Worm (Caenorhabditis elegans) whole organism, midembryonic: Measurements from ENCODE around the gene srw-39.

ENCODE experiments used
- T22C8.4 ChIP-seq: fragments of 200-800 bp; sonication (Bioruptor generic); IDR thresholded peaks from 2 replicates; pipeline ENCODE4 v1.3.6; 2022; ENCODE audit warnings: missing genetic modification characterization, missing compliant biosample characterization
- cog-1 ChIP-seq: sonication (generic microtip); optimal IDR thresholded peaks from 2 replicates; lab custom pipeline; 2016; ENCODE audit warnings: missing genetic modification characterization, missing compliant biosample characterization
- flt-1 ChIP-seq: fragments of 200-800 bp; sonication (Bioruptor generic); IDR thresholded peaks from 2 replicates; pipeline ENCODE4 v1.3.6; 2022; ENCODE audit warnings: missing genetic modification characterization, missing compliant biosample characterization
- klf-2 ChIP-seq: fragments of 200-800 bp; sonication (Bioruptor generic); conservative IDR thresholded peaks from 2 replicates; pipeline ENCODE4 v1.3.6; 2022; ENCODE audit warnings: missing genetic modification reagents, missing genetic modification characterization, missing compliant biosample characterization
- med-1 ChIP-seq: sonication (generic microtip); optimal IDR thresholded peaks from 2 replicates; lab custom pipeline; 2017; ENCODE audit warnings: missing genetic modification characterization, mild to moderate bottlenecking, missing compliant biosample characterization, antibody characterized with exemption, missing genetic modification reagents; ENCODE audit not compliant: insufficient read depth
- ref-1 ChIP-seq: fragments of 200-800 bp; sonication (Bioruptor generic); conservative IDR thresholded peaks from 2 replicates; pipeline ENCODE4 v1.3.6; 2022; ENCODE audit warnings: missing genetic modification reagents, missing genetic modification characterization, missing compliant biosample characterization
- tab-1 ChIP-seq: fragments of 200-800 bp; sonication (Bioruptor generic); IDR thresholded peaks from 2 replicates; pipeline ENCODE4 v1.3.6; 2022; ENCODE audit warnings: missing genetic modification characterization, missing compliant biosample characterization
- ztf-23 ChIP-seq: fragments of 200-800 bp; sonication (Bioruptor generic); IDR thresholded peaks from 2 replicates; pipeline ENCODE4 v1.3.6; 2022; ENCODE audit warnings: missing genetic modification reagents, missing genetic modification characterization, missing compliant biosample characterization
- ztf-29 ChIP-seq: fragments of 200-800 bp; sonication (Bioruptor generic); IDR thresholded peaks from 2 replicates; pipeline ENCODE4 v1.3.6; 2022; ENCODE audit warnings: missing genetic modification reagents, missing genetic modification characterization, missing compliant biosample characterization

srw-39 gene

DNA sequence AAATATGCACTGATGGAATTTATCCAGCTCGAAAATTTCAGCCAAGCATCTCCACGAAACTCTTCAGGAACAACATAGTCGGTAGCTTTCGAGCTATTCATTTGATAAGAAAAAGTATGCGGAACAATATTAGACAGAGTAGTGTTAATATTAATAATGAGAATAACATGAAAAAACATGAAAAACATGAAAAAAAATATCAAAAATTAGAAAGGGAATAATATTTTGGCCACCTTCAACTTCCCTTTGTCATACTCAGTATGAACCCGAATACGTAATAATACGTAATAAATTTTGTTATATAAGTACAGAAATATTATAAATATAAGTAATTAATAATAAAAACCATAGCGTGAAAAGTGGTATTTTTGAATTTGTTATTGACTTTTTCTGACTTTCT, at the start of gene srw-39:
Gene srw-39 (minus strand): TSS at position 101 of the 400 bp plus-strand sequence.
- TF ChIP-seq ref-1 (GFP tag; lab: Robert Waterston, UW) (no peak), cog-1 (no peak), med-1 (GFP tag; lab: Kevin White, UChicago) (no peak), tab-1 (GFP tag; lab: Robert Waterston, UW) (no peak), ztf-23 (GFP tag; lab: Robert Waterston, UW) (no peak), T22C8.4 (GFP tag; lab: Robert Waterston, UW) (no peak), ztf-29 (GFP tag; lab: Robert Waterston, UW) (no peak), flt-1 (GFP tag; lab: Robert Waterston, UW) (no peak), klf-2 (GFP tag; lab: Robert Waterston, UW) (no peak)

DNA sequence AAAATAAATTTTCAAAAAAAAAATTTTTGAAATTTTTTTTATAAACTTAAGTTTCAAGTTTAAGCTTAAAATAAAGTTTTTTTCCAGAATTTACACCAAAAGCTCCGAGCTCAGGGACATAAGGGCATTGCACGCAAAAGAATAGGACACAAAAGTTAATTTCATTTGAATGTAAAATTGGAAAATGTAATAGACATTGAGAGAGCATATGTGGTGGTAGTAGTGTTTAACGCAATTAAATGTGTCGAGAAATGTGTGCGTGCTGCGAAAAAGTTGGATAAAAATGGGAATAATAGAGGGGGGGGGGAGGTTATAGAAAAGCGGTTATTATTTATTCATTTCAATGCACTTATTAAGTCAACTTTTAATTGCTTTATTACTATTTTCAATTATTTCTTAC, 48.8 kb upstream of the srw-39 start:
- TF ChIP-seq cog-1: no peak
- TF ChIP-seq T22C8.4 (GFP tag; lab: Robert Waterston, UW): no peak
- TF ChIP-seq ref-1 (GFP tag; lab: Robert Waterston, UW): no peak
- TF ChIP-seq med-1 (GFP tag; lab: Kevin White, UChicago): no peak
- TF ChIP-seq ztf-23 (GFP tag; lab: Robert Waterston, UW): no peak
- TF ChIP-seq klf-2 (GFP tag; lab: Robert Waterston, UW): no peak
- no peak for TF ChIP-seq tab-1 (GFP tag; lab: Robert Waterston, UW)
- no peak for TF ChIP-seq flt-1 (GFP tag; lab: Robert Waterston, UW)
- TF ChIP-seq ztf-29 (GFP tag; lab: Robert Waterston, UW): no peak

DNA sequence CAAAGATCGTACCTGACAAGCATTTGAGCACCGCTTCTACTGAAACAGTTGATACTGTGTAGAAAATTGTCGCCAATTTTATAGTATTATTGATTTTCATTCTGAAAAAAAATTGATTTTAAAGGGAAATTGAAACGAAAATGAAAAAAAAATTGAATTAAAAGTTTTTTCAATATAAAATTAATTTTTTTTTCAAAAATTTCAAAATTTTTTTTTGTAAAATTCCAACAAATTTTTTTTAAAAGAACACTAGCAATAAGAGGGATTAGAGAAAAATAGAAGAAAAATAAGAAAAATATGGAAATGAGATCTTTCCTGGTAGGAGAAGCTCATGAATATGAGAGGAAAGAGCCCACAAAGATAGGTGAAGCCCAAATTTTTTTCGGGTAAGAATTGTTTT, 43.4 kb upstream of the srw-39 start, which contains the start of gene Y113G7B.11:
Gene Y113G7B.11 (minus strand): TSS at position 101 of the 400 bp plus-strand sequence.
- TF ChIP-seq flt-1 (GFP tag; lab: Robert Waterston, UW): no peak
- TF ChIP-seq tab-1 (GFP tag; lab: Robert Waterston, UW): no peak
- TF ChIP-seq T22C8.4 (GFP tag; lab: Robert Waterston, UW): no peak
- TF ChIP-seq ztf-29 (GFP tag; lab: Robert Waterston, UW): no peak
- no peak for TF ChIP-seq ref-1 (GFP tag; lab: Robert Waterston, UW)
- no peak for TF ChIP-seq cog-1
- no peak for TF ChIP-seq med-1 (GFP tag; lab: Kevin White, UChicago)
- no peak for TF ChIP-seq klf-2 (GFP tag; lab: Robert Waterston, UW)
- no peak for TF ChIP-seq ztf-23 (GFP tag; lab: Robert Waterston, UW)

DNA sequence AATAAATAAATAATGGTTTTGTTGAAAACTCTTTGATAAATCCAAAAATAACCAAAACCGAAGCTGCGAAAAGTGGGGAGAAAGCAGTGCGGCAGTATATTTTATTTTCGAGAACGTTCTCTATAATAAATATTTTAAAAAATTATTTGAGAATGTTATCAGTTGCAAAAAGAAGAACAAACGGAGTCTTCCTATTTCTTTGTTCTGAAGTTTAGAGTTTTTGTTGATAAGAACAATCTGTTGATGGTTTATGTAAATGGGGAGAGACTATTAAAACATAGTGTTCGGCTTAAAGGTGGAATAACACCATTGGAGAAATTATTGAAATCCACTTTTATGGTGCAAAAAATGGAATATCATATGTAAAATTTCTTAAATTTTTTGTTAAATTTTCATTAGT, 41.3 kb upstream of the srw-39 start:
- TF ChIP-seq ref-1 (GFP tag; lab: Robert Waterston, UW) (no peak), med-1 (GFP tag; lab: Kevin White, UChicago) (no peak), ztf-29 (GFP tag; lab: Robert Waterston, UW) (no peak), cog-1 (no peak), T22C8.4 (GFP tag; lab: Robert Waterston, UW) (no peak), tab-1 (GFP tag; lab: Robert Waterston, UW) (no peak), flt-1 (GFP tag; lab: Robert Waterston, UW) (no peak), ztf-23 (GFP tag; lab: Robert Waterston, UW) (no peak), klf-2 (GFP tag; lab: Robert Waterston, UW) (no peak)

DNA sequence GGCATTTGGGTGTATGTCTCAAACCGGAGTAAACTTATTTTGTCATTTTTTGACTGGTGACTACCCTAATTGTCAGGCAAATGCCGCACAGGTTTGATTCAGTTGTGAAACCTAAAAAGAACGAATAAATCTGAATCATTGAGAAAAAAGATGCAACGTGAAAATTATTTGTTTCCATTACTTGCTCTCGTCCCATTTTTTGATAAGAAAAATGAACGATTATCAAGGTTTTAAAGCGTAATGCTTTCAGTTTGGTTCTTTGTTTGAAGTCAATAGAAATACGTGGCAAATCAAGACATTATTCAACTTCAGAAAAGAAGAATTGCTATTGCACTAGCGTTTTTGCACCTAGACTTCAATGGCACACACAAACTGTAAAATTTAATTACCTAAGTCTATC, 40.7 kb upstream of the srw-39 start, which contains the start of gene Y113G7B.12:
Gene Y113G7B.12 (minus strand): TSS at position 101 of the 400 bp plus-strand sequence.
- TF ChIP-seq T22C8.4 (GFP tag; lab: Robert Waterston, UW): no peak
- no peak for TF ChIP-seq tab-1 (GFP tag; lab: Robert Waterston, UW)
- no peak for TF ChIP-seq flt-1 (GFP tag; lab: Robert Waterston, UW)
- no peak for TF ChIP-seq klf-2 (GFP tag; lab: Robert Waterston, UW)
- TF ChIP-seq ztf-29 (GFP tag; lab: Robert Waterston, UW): no peak
- TF ChIP-seq ref-1 (GFP tag; lab: Robert Waterston, UW): no peak
- no peak for TF ChIP-seq med-1 (GFP tag; lab: Kevin White, UChicago)
- TF ChIP-seq cog-1: no peak
- TF ChIP-seq ztf-23 (GFP tag; lab: Robert Waterston, UW): no peak

DNA sequence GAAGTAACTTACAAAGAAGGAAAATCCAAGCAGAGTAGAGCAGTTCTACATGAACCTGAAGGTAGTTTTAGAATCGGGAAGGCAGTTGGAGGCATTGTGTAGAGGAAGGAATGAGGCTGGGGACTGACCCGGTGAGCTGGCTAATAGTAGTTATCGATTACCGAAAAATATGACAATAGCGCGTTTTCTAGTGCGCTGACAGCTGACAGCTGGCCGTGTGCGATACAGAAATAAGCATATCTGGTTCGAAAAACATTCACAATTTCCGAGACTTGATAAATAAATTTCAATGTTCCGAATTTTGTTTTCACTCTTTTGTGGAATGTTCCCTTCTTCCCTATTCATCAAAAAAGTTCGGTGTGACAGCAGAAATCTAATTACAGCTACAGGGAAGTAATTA, 34.2 kb upstream of the srw-39 start, which contains the start of the genes fbxb-59 and srbc-34:
Gene fbxb-59 (minus strand): TSS at position 101 of the 400 bp plus-strand sequence.
Gene srbc-34 (plus strand): TSS at position 233 of the 400 bp plus-strand sequence.
- no peak for TF ChIP-seq klf-2 (GFP tag; lab: Robert Waterston, UW)
- no peak for TF ChIP-seq T22C8.4 (GFP tag; lab: Robert Waterston, UW)
- TF ChIP-seq tab-1 (GFP tag; lab: Robert Waterston, UW): no peak
- no peak for TF ChIP-seq ref-1 (GFP tag; lab: Robert Waterston, UW)
- TF ChIP-seq med-1 (GFP tag; lab: Kevin White, UChicago): no peak
- no peak for TF ChIP-seq ztf-29 (GFP tag; lab: Robert Waterston, UW)
- no peak for TF ChIP-seq flt-1 (GFP tag; lab: Robert Waterston, UW)
- TF ChIP-seq cog-1: no peak
- no peak for TF ChIP-seq ztf-23 (GFP tag; lab: Robert Waterston, UW)

DNA sequence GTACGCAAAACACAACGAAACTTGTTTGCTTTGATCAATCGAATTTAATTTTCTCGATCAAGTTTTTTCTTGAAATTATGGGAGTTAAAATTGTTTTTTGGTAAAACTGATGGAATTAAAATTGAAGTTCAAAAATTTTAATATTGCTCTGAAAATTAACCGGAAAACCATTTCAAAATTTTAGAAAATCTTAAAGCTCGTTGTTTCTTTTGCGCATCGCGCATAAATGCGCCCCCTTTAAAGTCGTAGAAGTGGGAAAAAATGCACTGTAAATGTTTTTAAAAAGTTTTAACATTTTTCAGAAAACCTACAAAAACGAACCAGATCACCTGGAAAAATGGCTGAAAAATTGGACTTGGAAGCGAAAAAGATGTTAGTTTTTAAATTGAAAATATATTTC, 31.2 kb upstream of the srw-39 start, which contains the start of gene fbxa-113:
Gene fbxa-113 (plus strand): TSS at position 301 of the 400 bp plus-strand sequence.
- TF ChIP-seq klf-2 (GFP tag; lab: Robert Waterston, UW) (no peak), ztf-29 (GFP tag; lab: Robert Waterston, UW) (no peak), flt-1 (GFP tag; lab: Robert Waterston, UW) (no peak), ref-1 (GFP tag; lab: Robert Waterston, UW) (no peak), med-1 (GFP tag; lab: Kevin White, UChicago) (no peak), ztf-23 (GFP tag; lab: Robert Waterston, UW) (no peak), T22C8.4 (GFP tag; lab: Robert Waterston, UW) (no peak), tab-1 (GFP tag; lab: Robert Waterston, UW) (no peak), cog-1 (no peak)

DNA sequence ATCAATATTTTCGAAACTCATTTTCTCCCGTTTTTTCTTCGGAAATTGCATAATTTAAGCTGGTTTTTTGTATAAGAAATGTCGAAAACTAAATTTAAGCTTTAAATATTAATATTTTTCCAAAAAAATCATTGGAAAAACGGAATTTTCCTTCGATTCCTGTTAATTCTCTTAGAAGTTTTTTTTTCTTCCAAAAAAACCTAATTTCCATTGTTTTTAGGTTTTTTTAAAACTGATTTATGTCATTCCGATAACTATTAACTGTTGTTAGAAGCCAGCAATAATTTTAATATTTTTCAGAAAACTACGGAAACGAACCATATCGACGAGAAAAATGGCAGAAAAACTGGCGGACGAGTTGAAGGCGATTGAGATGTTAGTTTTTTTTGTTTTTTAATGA, 29.5 kb upstream of the srw-39 start, which contains the start of gene fbxa-114:
Gene fbxa-114 (plus strand): TSS at position 301 of the 400 bp plus-strand sequence.
- TF ChIP-seq ztf-29 (GFP tag; lab: Robert Waterston, UW): no peak
- TF ChIP-seq tab-1 (GFP tag; lab: Robert Waterston, UW): no peak
- TF ChIP-seq ztf-23 (GFP tag; lab: Robert Waterston, UW): no peak
- TF ChIP-seq flt-1 (GFP tag; lab: Robert Waterston, UW): no peak
- no peak for TF ChIP-seq cog-1
- TF ChIP-seq med-1 (GFP tag; lab: Kevin White, UChicago): no peak
- TF ChIP-seq ref-1 (GFP tag; lab: Robert Waterston, UW): no peak
- TF ChIP-seq klf-2 (GFP tag; lab: Robert Waterston, UW): no peak
- TF ChIP-seq T22C8.4 (GFP tag; lab: Robert Waterston, UW): no peak
